Fruit fly (Drosophila melanogaster) whole organism, embryonic: ENCODE results near the gene CG10208.

Experiments used
- Adf1 ChIP-seq: fragments of 200-800 bp; sonication (Bioruptor generic); IDR thresholded peaks from 2 replicates; pipeline ENCODE4 v1.3.6; 2022; ENCODE audit warnings: missing biosample characterization, missing genetic modification characterization
- CG10267 ChIP-seq: fragments of 200-800 bp; sonication (Bioruptor generic); optimal IDR thresholded peaks from 2 replicates; lab custom pipeline; 2018; ENCODE audit warnings: missing biosample characterization, mild to moderate bottlenecking, missing genetic modification characterization, moderate library complexity
- CG11085 ChIP-seq: fragments of 200-800 bp; sonication (Bioruptor generic); IDR thresholded peaks from 2 replicates; pipeline ENCODE4 v1.3.6; 2022; ENCODE audit warnings: missing biosample characterization, missing genetic modification characterization
- CG12744 ChIP-seq: fragments of 200-800 bp; sonication (Bioruptor generic); optimal IDR thresholded peaks from 2 replicates; lab custom pipeline; 2016; ENCODE audit warnings: missing biosample characterization, missing genetic modification characterization
- CG12769 ChIP-seq: fragments of 200-800 bp; sonication (Bioruptor generic); optimal IDR thresholded peaks from 2 replicates; lab custom pipeline; 2019; ENCODE audit warnings: missing biosample characterization, mild to moderate bottlenecking, missing genetic modification characterization, moderate library complexity
- CG1603 ChIP-seq: fragments of 200-800 bp; sonication (Bioruptor generic); optimal IDR thresholded peaks from 2 replicates; lab custom pipeline; 2019; ENCODE audit warnings: missing biosample characterization, mild to moderate bottlenecking, missing genetic modification characterization, moderate library complexity
- CG17186 ChIP-seq: fragments of 200-800 bp; sonication (Bioruptor generic); optimal IDR thresholded peaks from 3 replicates; lab custom pipeline; 2017; ENCODE audit warnings: missing biosample characterization, missing genetic modification reagents, missing genetic modification characterization
- CG17568 ChIP-seq: fragments of 200-800 bp; sonication (Bioruptor generic); optimal IDR thresholded peaks from 2 replicates; lab custom pipeline; 2018; ENCODE audit warnings: missing biosample characterization, mild to moderate bottlenecking, missing genetic modification characterization, moderate library complexity
- CG18476 ChIP-seq: fragments of 200-800 bp; sonication (Bioruptor generic); optimal IDR thresholded peaks from 2 replicates; lab custom pipeline; 2016; ENCODE audit warnings: missing biosample characterization, mild to moderate bottlenecking, missing genetic modification characterization
- CG31365 ChIP-seq: fragments of 200-800 bp; sonication (Bioruptor generic); optimal IDR thresholded peaks from 2 replicates; lab custom pipeline; 2018; ENCODE audit warnings: missing biosample characterization, mild to moderate bottlenecking, missing genetic modification characterization
- CG32532 ChIP-seq: fragments of 200-800 bp; sonication (Bioruptor generic); IDR thresholded peaks from 2 replicates; pipeline ENCODE4 v1.3.6; 2022; ENCODE audit warnings: missing biosample characterization, missing genetic modification characterization
- CG32767 ChIP-seq: fragments of 200-800 bp; sonication (Bioruptor generic); IDR thresholded peaks from 2 replicates; pipeline ENCODE4 v1.3.6; 2022; ENCODE audit warnings: missing biosample characterization, missing genetic modification characterization
- CG33213 ChIP-seq: fragments of 200-800 bp; sonication (Bioruptor generic); optimal IDR thresholded peaks from 3 replicates; lab custom pipeline; 2016; ENCODE audit warnings: missing biosample characterization, missing genetic modification characterization
- CG3847 ChIP-seq: fragments of 200-800 bp; sonication (Bioruptor generic); IDR thresholded peaks from 2 replicates; pipeline ENCODE4 v1.3.6; 2022; ENCODE audit warnings: missing biosample characterization, missing genetic modification characterization
- CG42726 ChIP-seq: fragments of 200-800 bp; sonication (Bioruptor generic); IDR thresholded peaks from 2 replicates; pipeline ENCODE4 v1.3.6; 2022; ENCODE audit warnings: missing biosample characterization, missing genetic modification characterization; ENCODE audit not compliant: partially characterized antibody
- CG4617 ChIP-seq: fragments of 200-800 bp; sonication (Bioruptor generic); optimal IDR thresholded peaks from 3 replicates; lab custom pipeline; 2016; ENCODE audit warnings: missing biosample characterization, missing genetic modification characterization, borderline replicate concordance
- CG5245 ChIP-seq: fragments of 200-800 bp; sonication (Bioruptor generic); optimal IDR thresholded peaks from 3 replicates; lab custom pipeline; 2016; ENCODE audit warnings: missing biosample characterization, missing genetic modification characterization
- CG6654 ChIP-seq: fragments of 200-800 bp; sonication (Bioruptor generic); optimal IDR thresholded peaks from 2 replicates; lab custom pipeline; 2017; ENCODE audit warnings: missing biosample characterization, mild to moderate bottlenecking, missing genetic modification characterization
- CG6854 ChIP-seq: fragments of 200-800 bp; sonication (Bioruptor generic); optimal IDR thresholded peaks from 3 replicates; lab custom pipeline; 2017; ENCODE audit warnings: missing biosample characterization, mild to moderate bottlenecking, missing genetic modification characterization
- CG7987 ChIP-seq: fragments of 200-800 bp; sonication (Bioruptor generic); optimal IDR thresholded peaks from 2 replicates; lab custom pipeline; 2018; ENCODE audit warnings: missing biosample characterization, mild to moderate bottlenecking, missing genetic modification characterization, moderate library complexity
- CG8388 ChIP-seq: fragments of 200-800 bp; sonication (Bioruptor generic); optimal IDR thresholded peaks from 2 replicates; lab custom pipeline; 2019; ENCODE audit warnings: missing biosample characterization, mild to moderate bottlenecking, missing genetic modification characterization, moderate library complexity
- CG8478 ChIP-seq: fragments of >200 bp; optimal IDR thresholded peaks from 2 replicates; lab custom pipeline; 2018
- Dbx ChIP-seq: fragments of 200-800 bp; sonication (Bioruptor generic); IDR thresholded peaks from 3 replicates; pipeline ENCODE4 v1.3.6; 2022; ENCODE audit warnings: missing biosample characterization, missing genetic modification characterization
- Dek ChIP-seq: fragments of 200-800 bp; sonication (Bioruptor generic); optimal IDR thresholded peaks from 3 replicates; lab custom pipeline; 2019; ENCODE audit warnings: missing biosample characterization, mild to moderate bottlenecking, missing genetic modification characterization, moderate library complexity
- Eip74EF ChIP-seq, 2 experiments: fragments of 200-800 bp in 1 of 2; fragments of >200 bp in 1 of 2; sonication (Bioruptor generic) in 1 of 2; optimal IDR thresholded peaks; 2 replicates each; lab custom pipeline; 2017 to 2019; ENCODE audit warnings: missing biosample characterization in 2 of 2, missing genetic modification characterization in 2 of 2, mild to moderate bottlenecking in 1 of 2, moderate library complexity in 1 of 2
- Fer1 ChIP-seq: fragments of 200-800 bp; sonication (Bioruptor generic); optimal IDR thresholded peaks from 2 replicates; lab custom pipeline; 2017; ENCODE audit warnings: missing biosample characterization, mild to moderate bottlenecking, missing genetic modification characterization
- Gsc ChIP-seq: fragments of 200-800 bp; sonication (Bioruptor generic); IDR thresholded peaks from 2 replicates; pipeline ENCODE4 v1.3.6; 2022; ENCODE audit warnings: missing biosample characterization, missing genetic modification characterization
- Hmr ChIP-seq: fragments of 200-800 bp; sonication (Bioruptor generic); optimal IDR thresholded peaks from 3 replicates; lab custom pipeline; 2017; ENCODE audit warnings: mild to moderate bottlenecking, missing biosample characterization, missing genetic modification reagents, missing genetic modification characterization
- Hmx ChIP-seq: fragments of 200-800 bp; sonication (Bioruptor generic); optimal IDR thresholded peaks from 2 replicates; lab custom pipeline; 2016; ENCODE audit warnings: missing biosample characterization, missing genetic modification characterization
- Hr51 ChIP-seq, 2 experiments: fragments of 200-800 bp; sonication (Bioruptor generic); optimal IDR thresholded peaks; 2 replicates in 1 of 2; 3 replicates in 1 of 2; lab custom pipeline; 2016 to 2018; ENCODE audit warnings: missing biosample characterization in 2 of 2, missing genetic modification characterization in 2 of 2, mild to moderate bottlenecking in 1 of 2, moderate library complexity in 1 of 2
- Jarid2 ChIP-seq: fragments of 200-800 bp; sonication (Bioruptor generic); optimal IDR thresholded peaks from 3 replicates; lab custom pipeline; 2017; ENCODE audit warnings: mild to moderate bottlenecking, missing biosample characterization, missing genetic modification reagents, missing genetic modification characterization
- MTF-1 ChIP-seq: fragments of 200-800 bp; sonication (Bioruptor generic); optimal IDR thresholded peaks from 2 replicates; lab custom pipeline; 2018; ENCODE audit warnings: missing biosample characterization, mild to moderate bottlenecking, missing genetic modification characterization, borderline replicate concordance
- NC2α ChIP-seq: fragments of 200-800 bp; sonication (Bioruptor generic); optimal IDR thresholded peaks from 2 replicates; lab custom pipeline; 2016; ENCODE audit warnings: missing biosample characterization, missing genetic modification characterization
- Sin3A ChIP-seq: fragments of >200 bp; optimal IDR thresholded peaks from 2 replicates; lab custom pipeline; 2018
- Spps ChIP-seq: fragments of 200-800 bp; sonication (Bioruptor generic); optimal IDR thresholded peaks from 2 replicates; lab custom pipeline; 2018; ENCODE audit warnings: missing biosample characterization, mild to moderate bottlenecking, missing genetic modification characterization
- YL-1 ChIP-seq: fragments of 200-800 bp; sonication (Bioruptor generic); optimal IDR thresholded peaks from 3 replicates; lab custom pipeline; 2017; ENCODE audit warnings: missing biosample characterization, mild to moderate bottlenecking, missing genetic modification characterization
- ash1 ChIP-seq: fragments of 200-800 bp; sonication (Bioruptor generic); optimal IDR thresholded peaks from 2 replicates; lab custom pipeline; 2018; ENCODE audit warnings: missing biosample characterization, mild to moderate bottlenecking, missing genetic modification characterization
- gsb ChIP-seq: fragments of 200-800 bp; sonication (Bioruptor generic); IDR thresholded peaks from 2 replicates; pipeline ENCODE4 v1.3.6; 2022; ENCODE audit warnings: missing biosample characterization, missing genetic modification characterization
- gt ChIP-seq: fragments of 200-800 bp; sonication (Bioruptor generic); IDR thresholded peaks from 2 replicates; pipeline ENCODE4 v1.3.6; 2022; ENCODE audit warnings: missing biosample characterization, missing genetic modification characterization
- ham ChIP-seq: fragments of 200-800 bp; sonication (Bioruptor generic); IDR thresholded peaks from 2 replicates; pipeline ENCODE4 v1.3.6; 2022; ENCODE audit warnings: missing biosample characterization, missing genetic modification characterization
- hth ChIP-seq: fragments of >200 bp; optimal IDR thresholded peaks from 2 replicates; lab custom pipeline; 2017; ENCODE audit warnings: inconsistent platforms
- kah ChIP-seq: fragments of 200-800 bp; sonication (Bioruptor generic); optimal IDR thresholded peaks from 2 replicates; lab custom pipeline; 2018; ENCODE audit warnings: missing biosample characterization, mild to moderate bottlenecking, missing genetic modification characterization
- klu ChIP-seq: fragments of 200-800 bp; sonication (Bioruptor generic); IDR thresholded peaks from 2 replicates; pipeline ENCODE4 v1.3.6; 2022; ENCODE audit warnings: missing biosample characterization, missing genetic modification characterization
- knrl ChIP-seq: fragments of 200-800 bp; sonication (Bioruptor generic); IDR thresholded peaks from 3 replicates; pipeline ENCODE4 v1.3.6; 2022; ENCODE audit warnings: missing biosample characterization, missing genetic modification characterization; ENCODE audit not compliant: partially characterized antibody
- mirr ChIP-seq: fragments of 200-800 bp; sonication (Bioruptor generic); optimal IDR thresholded peaks from 3 replicates; lab custom pipeline; 2018; ENCODE audit warnings: missing biosample characterization, mild to moderate bottlenecking, missing genetic modification characterization
- nau ChIP-seq: fragments of 200-800 bp; sonication (Bioruptor generic); optimal IDR thresholded peaks from 3 replicates; lab custom pipeline; 2017; ENCODE audit warnings: missing biosample characterization, mild to moderate bottlenecking, missing genetic modification characterization, missing genetic modification reagents
- org-1 ChIP-seq: fragments of 200-800 bp; sonication (Bioruptor generic); optimal IDR thresholded peaks from 2 replicates; lab custom pipeline; 2017; ENCODE audit warnings: missing biosample characterization, missing genetic modification characterization
- p53 ChIP-seq: fragments of 200-800 bp; sonication (Bioruptor generic); optimal IDR thresholded peaks from 2 replicates; lab custom pipeline; 2016; ENCODE audit warnings: missing biosample characterization, missing genetic modification characterization
- ro ChIP-seq: fragments of 200-800 bp; sonication (Bioruptor generic); IDR thresholded peaks from 2 replicates; pipeline ENCODE4 v1.3.6; 2022; ENCODE audit warnings: missing biosample characterization, missing genetic modification characterization
- tin ChIP-seq: fragments of 200-800 bp; sonication (Bioruptor generic); optimal IDR thresholded peaks from 3 replicates; lab custom pipeline; 2016; ENCODE audit warnings: missing biosample characterization, missing genetic modification characterization
- tll ChIP-seq, 2 experiments: fragments of 200-800 bp in 1 of 2; fragments of >200 bp in 1 of 2; sonication (Bioruptor generic) in 1 of 2; optimal IDR thresholded peaks; 2 replicates each; lab custom pipeline; 2017 to 2019; ENCODE audit warnings: missing biosample characterization in 2 of 2, missing genetic modification characterization in 2 of 2, mild to moderate bottlenecking in 1 of 2, moderate library complexity in 1 of 2

Gene CG10208

dm6 chr3R:23772808-23773207, 1.1 kb downstream of the CG10208 start, which contains the start of gene tst (continued):
- peak; percentile 60 for TF ChIP-seq kah (GFP tag; lab: Kevin White, UChicago)
- TF ChIP-seq CG7987: peak; percentile 75
- TF ChIP-seq Eip74EF (GFP tag; optimal IDR thresholded peaks at IDR 0.05; lab: Kevin White, UChicago): peak in 1 of 2 experiments; percentile 86
- peak; percentile 90 for TF ChIP-seq Dek
- TF ChIP-seq CG17186 (GFP tag; lab: Kevin White, UChicago): no peak
- TF ChIP-seq CG4617 (GFP tag; lab: Kevin White, UChicago): peak; percentile 89
- peak; percentile 56 for TF ChIP-seq CG6654
- peak; percentile 24 for TF ChIP-seq CG33213 (GFP tag; lab: Kevin White, UChicago)
- TF ChIP-seq ash1 (GFP tag; lab: Kevin White, UChicago): no peak
- TF ChIP-seq CG11085: peak; percentile 95
- peak; percentile 92 for TF ChIP-seq Gsc (GFP tag; lab: Robert Waterston, UW)
- peak; percentile 70 for TF ChIP-seq org-1 (GFP tag; lab: Kevin White, UChicago)
- peak; percentile 96 for TF ChIP-seq Dbx (GFP tag; lab: Robert Waterston, UW)
- TF ChIP-seq CG32767 (GFP tag; lab: Robert Waterston, UW): peak; percentile 93
- no peak for TF ChIP-seq hth (lab: Kevin White, UChicago)
- TF ChIP-seq Sin3A (lab: Kevin White, UChicago): peak; percentile 5
- TF ChIP-seq CG32532: peak; percentile 98
- peak; percentile 44 to 90 for TF ChIP-seq Hr51 (GFP tag; optimal IDR thresholded peaks at IDR 0.05; lab: Kevin White, UChicago)
- peak; percentile 21 for TF ChIP-seq mirr (GFP tag; lab: Kevin White, UChicago)
- peak; percentile 90 for TF ChIP-seq gsb (GFP tag; lab: Robert Waterston, UW)
- TF ChIP-seq CG12744 (GFP tag; lab: Kevin White, UChicago): no peak
- peak; percentile 89 for TF ChIP-seq CG8388 (GFP tag; lab: Kevin White, UChicago)
- peak; percentile 97 for TF ChIP-seq CG3847 (GFP tag; lab: Robert Waterston, UW)
- TF ChIP-seq Jarid2 (GFP tag; lab: Kevin White, UChicago): peak; percentile 31
- TF ChIP-seq gt (GFP tag; lab: Robert Waterston, UW): peak; percentile 89
- peak; percentile 78 for TF ChIP-seq Adf1
- TF ChIP-seq ham (GFP tag; lab: Robert Waterston, UW): peak; percentile 79
- peak; percentile 19 for TF ChIP-seq CG31365 (tag; lab: Kevin White, UChicago)
- TF ChIP-seq p53 (GFP tag; lab: Kevin White, UChicago): no peak
- no peak for TF ChIP-seq NC2α (GFP tag; lab: Kevin White, UChicago)
- peak; percentile 88 for TF ChIP-seq tin (GFP tag; lab: Kevin White, UChicago)
- peak; percentile 89 for TF ChIP-seq CG10267 (tag; lab: Kevin White, UChicago)
- no peak for TF ChIP-seq nau (GFP tag; lab: Kevin White, UChicago)
- no peak for TF ChIP-seq Hmx
- TF ChIP-seq MTF-1 (GFP tag; lab: Kevin White, UChicago): peak; percentile 82
- peak; percentile 75 for TF ChIP-seq CG18476 (GFP tag; lab: Kevin White, UChicago)
- TF ChIP-seq Fer1 (GFP tag; lab: Kevin White, UChicago): peak; percentile 89
- peak; percentile 83 for TF ChIP-seq CG5245 (GFP tag; lab: Kevin White, UChicago)
- TF ChIP-seq CG17568 (GFP tag; lab: Kevin White, UChicago): no peak
- peak; percentile 71 for TF ChIP-seq YL-1 (GFP tag; lab: Kevin White, UChicago)
- TF ChIP-seq tll (GFP tag; optimal IDR thresholded peaks at IDR 0.05; lab: Kevin White, UChicago): peak in 1 of 2 experiments; percentile 30
- no peak for TF ChIP-seq CG1603 (tag; lab: Kevin White, UChicago)
- peak; percentile 96 for TF ChIP-seq klu (GFP tag; lab: Robert Waterston, UW)
- TF ChIP-seq CG12769: no peak
- TF ChIP-seq knrl (GFP tag; lab: Robert Waterston, UW): peak; percentile 63; the same call in 1 of the 3 replicates
- TF ChIP-seq CG8478: no peak
- no peak for TF ChIP-seq CG6854 (GFP tag; lab: Kevin White, UChicago)
- TF ChIP-seq ro (GFP tag; lab: Robert Waterston, UW): peak; percentile 94
- TF ChIP-seq CG42726: no peak
- peak; percentile 83 for TF ChIP-seq Spps (tag; lab: Kevin White, UChicago)
- TF ChIP-seq Hmr (GFP tag; lab: Kevin White, UChicago): peak; percentile 91
